Worm (Caenorhabditis elegans) whole organism, dauer: ENCODE results near the gene fcd-2.

Source experiments
- unc-62 ChIP-seq: sonication (generic microtip); optimal IDR thresholded peaks from 2 replicates; lab custom pipeline; 2017; ENCODE audit warnings: missing biosample characterization, missing genetic modification reagents, missing genetic modification characterization

The fcd-2 gene

DNA sequence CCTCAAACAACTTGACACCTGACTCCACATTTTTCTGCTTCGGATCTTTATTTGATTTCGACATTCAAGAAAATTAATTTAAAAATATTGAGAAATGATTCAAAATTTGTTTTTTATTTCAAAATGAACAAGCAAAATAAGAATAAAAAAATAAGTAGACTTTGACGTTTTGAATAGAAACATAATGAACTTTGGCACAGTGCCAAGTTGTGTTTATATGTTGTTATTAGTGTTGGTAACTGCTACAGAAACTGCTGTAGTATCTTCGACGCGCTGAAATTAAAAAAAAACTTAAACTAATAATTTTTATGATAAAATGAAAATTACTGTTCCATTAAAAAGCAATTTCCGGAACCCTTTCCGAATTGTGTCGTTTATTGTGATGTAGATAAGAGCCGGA is 40.1 kb downstream of the fcd-2 start, which contains the start of gene Y41E3.18:
Gene Y41E3.18, minus strand, starts transcription at position 101 of the 400 bp plus-strand sequence.
- TF ChIP-seq unc-62 (GFP tag; lab: Kevin White, UChicago): no peak

DNA sequence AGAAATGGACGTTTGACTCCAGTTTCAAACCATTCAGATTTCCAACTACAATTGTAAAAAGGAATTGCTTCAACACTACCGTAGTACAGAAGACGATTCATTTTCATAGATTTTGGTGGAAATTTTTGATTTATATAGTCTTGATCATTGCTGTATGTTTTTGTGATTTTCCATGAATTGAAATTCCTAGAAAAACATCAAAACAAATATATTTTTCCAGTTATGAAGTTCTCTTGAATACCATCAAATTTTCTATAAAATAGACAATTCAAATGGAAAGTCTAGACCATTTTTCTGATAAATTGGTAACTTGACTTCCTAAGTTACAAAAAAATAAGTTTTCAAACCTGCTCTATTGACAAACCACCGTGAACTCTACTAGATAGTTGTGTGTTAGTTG is 43.3 kb downstream of the fcd-2 start, which contains the start of gene srt-48:
Gene srt-48, minus strand, starts transcription at position 101 of the 400 bp plus-strand sequence.
- TF ChIP-seq unc-62 (GFP tag; lab: Kevin White, UChicago): no peak

DNA sequence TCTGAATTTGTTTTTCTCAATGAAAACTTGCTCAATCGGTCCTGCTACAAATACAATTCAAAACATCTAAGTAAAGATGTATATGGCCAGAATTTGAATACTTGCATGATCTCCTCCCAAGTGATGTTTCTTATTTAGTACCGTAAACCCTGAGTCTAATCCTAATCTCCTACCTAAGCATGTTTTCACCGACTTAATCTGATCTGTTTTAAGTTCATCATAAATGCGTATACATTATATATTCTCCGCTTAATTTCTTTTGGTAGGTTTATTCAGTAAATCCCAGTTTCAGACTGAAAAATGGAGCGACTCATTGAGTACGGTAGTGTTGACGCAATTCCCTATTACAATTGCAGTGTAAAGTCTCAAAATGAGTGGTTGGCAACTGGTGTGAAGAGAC is 48.9 kb downstream of the fcd-2 start, which contains the start of gene srt-50:
Gene srt-50, plus strand, starts transcription at position 301 of the 400 bp plus-strand sequence.
- no peak for TF ChIP-seq unc-62 (GFP tag; lab: Kevin White, UChicago)
